Worm (Caenorhabditis elegans) whole organism, L4/young adult: Measurements from ENCODE around the gene gcy-12.

ENCODE experiments used
- W03F9.2 ChIP-seq: fragments of 150-350 bp; optimal IDR thresholded peaks from 2 replicates; lab custom pipeline; 2014; ENCODE audit warnings: missing biosample characterization, missing genetic modification characterization
- dao-5 ChIP-seq: sonication (generic microtip); optimal IDR thresholded peaks from 2 replicates; lab custom pipeline; 2016; ENCODE audit warnings: missing genotype, missing genetic modification characterization, moderate library complexity, missing compliant biosample characterization
- him-1 ChIP-seq: sonication (generic microtip); optimal IDR thresholded peaks from 2 replicates; lab custom pipeline; 2016; ENCODE audit warnings: missing genotype, missing genetic modification reagents, missing genetic modification characterization, missing compliant biosample characterization

DNA sequence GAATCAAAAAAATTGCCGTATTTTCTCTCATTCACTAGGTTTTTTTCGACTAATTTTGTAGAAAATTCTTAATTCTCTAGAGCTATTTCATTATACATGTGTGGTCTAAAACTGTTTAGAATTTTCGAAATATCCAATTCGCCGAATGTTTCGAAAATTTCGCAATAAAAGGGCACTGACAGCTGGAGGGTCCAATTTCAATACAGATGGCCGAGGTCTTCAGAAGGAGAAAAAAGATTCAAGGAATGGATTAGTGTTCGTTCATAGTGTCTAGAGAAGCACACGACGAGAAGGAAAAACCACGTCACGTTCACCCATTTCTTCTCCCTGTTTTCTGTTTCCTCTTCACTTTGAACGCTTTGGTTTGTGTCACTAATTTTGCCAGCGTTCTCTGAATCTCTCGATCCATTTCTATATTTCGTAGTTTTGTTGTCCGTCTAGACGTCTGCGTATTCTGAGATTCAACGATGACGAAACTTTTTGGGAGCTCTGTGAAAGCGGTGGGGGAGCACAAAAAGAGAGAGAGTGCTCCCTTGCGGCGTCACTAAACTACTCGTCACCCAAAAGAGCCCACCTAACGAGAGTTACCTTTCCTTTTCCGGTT is 14.3 kb downstream of the gcy-12 start:
- TF ChIP-seq him-1 (tag; lab: Kevin White, UChicago): peak; percentile 74
- no peak for TF ChIP-seq W03F9.2 (tag; lab: Kevin White, UChicago)
- TF ChIP-seq dao-5 (tag; lab: Kevin White, UChicago): no peak
